Fruit fly (Drosophila melanogaster): ENCODE measurements around the gene CG34377.
A peak's percentile ranks its signal among the peaks of the same experiment; 100 is the strongest.

The CG34377 gene

DNA sequence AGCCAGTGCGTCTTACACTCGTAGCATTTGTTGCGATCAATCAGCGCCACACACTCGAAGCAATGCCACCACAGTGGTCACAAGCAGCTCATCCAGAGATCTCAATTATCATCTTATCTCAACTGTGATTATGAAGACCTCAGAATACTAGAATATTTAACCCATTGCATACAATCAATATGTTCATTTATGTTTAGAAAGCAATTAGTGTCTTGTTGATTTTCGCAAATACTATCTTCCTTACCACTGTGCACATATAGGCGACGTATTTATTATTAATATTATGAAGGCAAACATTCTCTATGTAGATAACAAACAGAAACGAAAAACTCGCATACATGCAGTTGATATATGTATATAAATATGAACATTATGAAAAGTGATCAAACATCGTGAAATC, 34.9 kb upstream of the CG34377 start:
- TF ChIP-seq Mio (GFP tag; optimal IDR thresholded peaks at IDR 0.05) (peak; percentile 63), HLH106 (tag; optimal IDR thresholded peaks at IDR 0.05) (peak; percentile 61), N (GFP tag; optimal IDR thresholded peaks at IDR 0.05) (no peak), woc (GFP tag; optimal IDR thresholded peaks at IDR 0.05) (peak; percentile 27), tai (GFP tag; optimal IDR thresholded peaks at IDR 0.05) (no peak), rgr (GFP tag; optimal IDR thresholded peaks at IDR 0.05) (peak; percentile 94), Sp1 (GFP tag; optimal IDR thresholded peaks at IDR 0.05) (peak; percentile 50), Hnf4 (GFP tag; optimal IDR thresholded peaks at IDR 0.05) (peak; percentile 77), Dif (GFP tag; optimal IDR thresholded peaks at IDR 0.05; ENCODE audit: partially characterized antibody) (no peak), Dfd (GFP tag; optimal IDR thresholded peaks at IDR 0.05) (no peak), Jra (GFP tag; optimal IDR thresholded peaks at IDR 0.05) (peak; percentile 68), br (GFP tag; optimal IDR thresholded peaks at IDR 0.05) (peak; percentile 79), CG9705 (GFP tag; optimal IDR thresholded peaks at IDR 0.05) (no peak), foxo (GFP tag; optimal IDR thresholded peaks at IDR 0.05) (peak in 1 of 2 experiments; percentile 85), sv (GFP tag; optimal IDR thresholded peaks at IDR 0.05) (peak; percentile 47), brk (GFP tag; optimal IDR thresholded peaks at IDR 0.05) (peak; percentile 85), psq (GFP tag; optimal IDR thresholded peaks at IDR 0.05) (peak; percentile 72), fru (GFP tag; optimal IDR thresholded peaks at IDR 0.05) (peak; percentile 80), CG32264 (GFP tag; optimal IDR thresholded peaks at IDR 0.05) (peak; percentile 23), OdsH (GFP tag; optimal IDR thresholded peaks at IDR 0.05) (peak; percentile 92), Rel (GFP tag; optimal IDR thresholded peaks at IDR 0.05) (peak; percentile 46), Rel (tag; optimal IDR thresholded peaks at IDR 0.05) (peak; percentile 24), ey (GFP tag; optimal IDR thresholded peaks at IDR 0.05) (peak; percentile 89), jim (GFP tag; optimal IDR thresholded peaks at IDR 0.05) (no peak), h (GFP tag; optimal IDR thresholded peaks at IDR 0.05) (peak; percentile 92), sage (GFP tag; optimal IDR thresholded peaks at IDR 0.05) (peak; percentile 60), pan (optimal IDR thresholded peaks at IDR 0.05) (no peak), dmrt93B (GFP tag; optimal IDR thresholded peaks at IDR 0.05) (peak; percentile 15)

dm6 chr3R:22357942-22358341, 34.0 kb upstream of the CG34377 start:
- TF ChIP-seq N (GFP tag; optimal IDR thresholded peaks at IDR 0.05), result no peak
- TF ChIP-seq h (GFP tag; optimal IDR thresholded peaks at IDR 0.05), result peak; percentile 18
- peak; percentile 2 for TF ChIP-seq psq (GFP tag; optimal IDR thresholded peaks at IDR 0.05)
- TF ChIP-seq Abd-B (GFP tag; optimal IDR thresholded peaks at IDR 0.05), result no peak
- no peak for TF ChIP-seq br (GFP tag; optimal IDR thresholded peaks at IDR 0.05)
- TF ChIP-seq Vsx2 (GFP tag; optimal IDR thresholded peaks at IDR 0.05; ENCODE audit: partially characterized antibody), result no peak
- TF ChIP-seq foxo (GFP tag; optimal IDR thresholded peaks at IDR 0.05), result peak in 1 of 2 experiments; percentile 14
- peak; percentile 14 for TF ChIP-seq Hnf4 (GFP tag; optimal IDR thresholded peaks at IDR 0.05)

DNA sequence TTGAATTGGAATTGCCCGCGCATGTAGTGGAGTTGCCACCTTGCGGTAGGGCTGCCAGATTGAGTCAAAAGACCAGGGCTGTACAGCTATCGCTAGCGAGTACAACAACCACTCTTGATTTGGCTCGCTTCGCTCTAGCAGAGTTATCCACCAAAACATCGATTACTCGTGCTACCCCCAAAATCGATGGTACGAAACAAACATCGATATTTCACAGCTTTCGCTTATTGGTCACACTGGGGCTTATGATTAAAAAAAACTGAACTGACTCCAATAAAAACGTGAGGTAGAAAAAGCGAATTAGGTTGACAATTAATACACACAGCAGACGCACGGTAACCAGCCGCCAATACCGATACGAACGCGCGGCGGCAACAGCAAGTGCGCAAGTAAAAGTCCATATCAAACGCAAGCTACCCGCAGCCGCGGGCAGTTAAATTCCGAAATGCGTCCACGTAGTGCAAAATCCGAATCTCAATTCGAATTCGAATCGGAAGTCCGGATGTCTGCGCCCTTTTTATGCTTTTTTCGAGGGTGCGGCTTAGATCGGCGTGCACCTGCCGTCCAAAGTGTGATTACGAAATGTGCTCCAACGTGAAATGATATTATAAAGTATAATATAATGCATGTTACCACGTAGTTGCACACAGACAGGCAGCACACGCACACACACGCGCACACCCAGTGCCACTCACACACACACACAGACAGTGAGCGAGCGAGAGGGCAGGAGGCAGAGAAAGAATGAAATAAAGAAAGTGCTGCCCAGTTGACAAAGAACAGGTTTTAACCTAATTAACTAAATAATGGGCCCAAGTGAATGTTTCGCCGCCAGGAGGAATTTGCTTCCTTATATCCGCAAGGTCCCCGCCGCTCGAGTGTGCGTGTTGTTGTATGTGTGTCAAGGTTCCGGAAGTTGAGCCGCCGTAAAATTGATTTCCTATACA, 32.8 kb upstream of the CG34377 start, which contains the start of gene Sar1:
Gene Sar1, plus strand, starts transcription at position 222 of the 947 bp plus-strand sequence.
- TF ChIP-seq psq (GFP tag; optimal IDR thresholded peaks at IDR 0.05) (no peak), usp (GFP tag; optimal IDR thresholded peaks at IDR 0.05) (no peak), h (GFP tag; optimal IDR thresholded peaks at IDR 0.05) (peak; percentile 30), jim (GFP tag; optimal IDR thresholded peaks at IDR 0.05) (no peak), CG32264 (GFP tag; optimal IDR thresholded peaks at IDR 0.05) (no peak), Sp1 (GFP tag; optimal IDR thresholded peaks at IDR 0.05) (no peak), CrebA (GFP tag; optimal IDR thresholded peaks at IDR 0.05; ENCODE audit: borderline replicate concordance) (no peak), dsf (GFP tag; optimal IDR thresholded peaks at IDR 0.05; ENCODE audit: borderline replicate concordance) (no peak), woc (GFP tag; optimal IDR thresholded peaks at IDR 0.05) (no peak), Mio (GFP tag; optimal IDR thresholded peaks at IDR 0.05) (no peak), Hnf4 (GFP tag; optimal IDR thresholded peaks at IDR 0.05) (no peak), lola (GFP tag; optimal IDR thresholded peaks at IDR 0.05) (no peak), GATAd (GFP tag; optimal IDR thresholded peaks at IDR 0.05) (no peak), sv (GFP tag; optimal IDR thresholded peaks at IDR 0.05) (no peak), N (GFP tag; optimal IDR thresholded peaks at IDR 0.05) (peak; percentile 30), tai (GFP tag; optimal IDR thresholded peaks at IDR 0.05) (no peak), ey (GFP tag; optimal IDR thresholded peaks at IDR 0.05) (no peak), Dfd (GFP tag; optimal IDR thresholded peaks at IDR 0.05) (no peak), Hr83 (GFP tag; optimal IDR thresholded peaks at IDR 0.05; ENCODE audit: poor library complexity, severe bottlenecking) (no peak), Jra (GFP tag; optimal IDR thresholded peaks at IDR 0.05) (no peak), HLH106 (tag; optimal IDR thresholded peaks at IDR 0.05) (peak; percentile 31), dmrt93B (GFP tag; optimal IDR thresholded peaks at IDR 0.05) (no peak), OdsH (GFP tag; optimal IDR thresholded peaks at IDR 0.05) (no peak), Myc (optimal IDR thresholded peaks at IDR 0.05) (peak; percentile 10), pan (optimal IDR thresholded peaks at IDR 0.05) (no peak), sage (GFP tag; optimal IDR thresholded peaks at IDR 0.05) (no peak), fru (GFP tag; optimal IDR thresholded peaks at IDR 0.05) (no peak), Rel (GFP tag; optimal IDR thresholded peaks at IDR 0.05) (no peak), Rel (tag; optimal IDR thresholded peaks at IDR 0.05) (no peak), Dif (GFP tag; optimal IDR thresholded peaks at IDR 0.05; ENCODE audit: partially characterized antibody) (no peak), foxo (GFP tag; optimal IDR thresholded peaks at IDR 0.05) (peak in 1 of 2 experiments; percentile 34), Abd-B (GFP tag; optimal IDR thresholded peaks at IDR 0.05) (no peak), dl (GFP tag; optimal IDR thresholded peaks at IDR 0.05; ENCODE audit: insufficient read depth in 1 of 2, partially characterized antibody in 2 of 2) (no peak), Vsx2 (GFP tag; optimal IDR thresholded peaks at IDR 0.05; ENCODE audit: partially characterized antibody) (peak; percentile 82), brk (GFP tag; optimal IDR thresholded peaks at IDR 0.05) (no peak), br (GFP tag; optimal IDR thresholded peaks at IDR 0.05) (peak; percentile 10), CG9705 (GFP tag; optimal IDR thresholded peaks at IDR 0.05) (no peak), Hr78 (GFP tag; optimal IDR thresholded peaks at IDR 0.05) (no peak)

All from whole organism, wandering third instar larva.